Fruit fly (Drosophila melanogaster) whole organism, embryonic: Measurements from ENCODE around the gene CG42554.

Experiments
- Aef1 ChIP-seq: fragments of 200-800 bp; sonication (Bioruptor generic); IDR thresholded peaks from 3 replicates; pipeline ENCODE4 v1.3.6; 2022; ENCODE audit warnings: missing biosample characterization, missing genetic modification characterization
- Atf-2 ChIP-seq: fragments of 200-800 bp; sonication (Bioruptor generic); optimal IDR thresholded peaks from 2 replicates; lab custom pipeline; 2016; ENCODE audit warnings: missing biosample characterization, missing genetic modification characterization
- B-H2 ChIP-seq: fragments of 200-800 bp; sonication (Bioruptor generic); optimal IDR thresholded peaks from 2 replicates; lab custom pipeline; 2018; ENCODE audit warnings: missing biosample characterization, mild to moderate bottlenecking, missing genetic modification characterization
- CG10267 ChIP-seq: fragments of 200-800 bp; sonication (Bioruptor generic); optimal IDR thresholded peaks from 2 replicates; lab custom pipeline; 2018; ENCODE audit warnings: missing biosample characterization, mild to moderate bottlenecking, missing genetic modification characterization, moderate library complexity
- CG10431 ChIP-seq: fragments of 200-800 bp; sonication (Bioruptor generic); optimal IDR thresholded peaks from 3 replicates; lab custom pipeline; 2018; ENCODE audit warnings: missing biosample characterization, mild to moderate bottlenecking, missing genetic modification characterization
- CG11398 ChIP-seq: fragments of 200-800 bp; sonication (Bioruptor generic); optimal IDR thresholded peaks from 2 replicates; lab custom pipeline; 2016; ENCODE audit warnings: missing biosample characterization, missing genetic modification characterization
- CG11504 ChIP-seq: fragments of 200-800 bp; sonication (Bioruptor generic); optimal IDR thresholded peaks from 3 replicates; lab custom pipeline; 2019; ENCODE audit warnings: missing biosample characterization, mild to moderate bottlenecking, missing genetic modification characterization, moderate library complexity
- CG11560 ChIP-seq: fragments of 200-800 bp; sonication (Bioruptor generic); IDR thresholded peaks from 3 replicates; pipeline ENCODE4 v1.3.6; 2022; ENCODE audit warnings: missing biosample characterization, missing genetic modification characterization
- CG12744 ChIP-seq: fragments of 200-800 bp; sonication (Bioruptor generic); optimal IDR thresholded peaks from 2 replicates; lab custom pipeline; 2016; ENCODE audit warnings: missing biosample characterization, missing genetic modification characterization
- CG14050 ChIP-seq: fragments of 200-800 bp; sonication (Bioruptor generic); IDR thresholded peaks from 3 replicates; pipeline ENCODE4 v1.3.6; 2022; ENCODE audit warnings: missing biosample characterization, missing genetic modification characterization
- CG14667 ChIP-seq: fragments of 200-800 bp; sonication (Bioruptor generic); IDR thresholded peaks from 2 replicates; pipeline ENCODE4 v1.3.6; 2022; ENCODE audit warnings: missing biosample characterization, missing genetic modification characterization
- CG14710 ChIP-seq: fragments of 200-800 bp; sonication (Bioruptor generic); optimal IDR thresholded peaks from 3 replicates; lab custom pipeline; 2019; ENCODE audit warnings: missing biosample characterization, mild to moderate bottlenecking, missing genetic modification characterization, moderate library complexity
- CG15514 ChIP-seq: fragments of 200-800 bp; sonication (Bioruptor generic); optimal IDR thresholded peaks from 3 replicates; lab custom pipeline; 2017; ENCODE audit warnings: missing biosample characterization, missing genetic modification characterization, mild to moderate bottlenecking, moderate library complexity, missing genetic modification reagents
- CG15601 ChIP-seq: fragments of 200-800 bp; sonication (Bioruptor generic); optimal IDR thresholded peaks from 3 replicates; lab custom pipeline; 2019; ENCODE audit warnings: missing biosample characterization, mild to moderate bottlenecking, missing genetic modification characterization, moderate library complexity
- CG17568 ChIP-seq: fragments of 200-800 bp; sonication (Bioruptor generic); optimal IDR thresholded peaks from 2 replicates; lab custom pipeline; 2018; ENCODE audit warnings: missing biosample characterization, mild to moderate bottlenecking, missing genetic modification characterization, moderate library complexity
- CG18619 ChIP-seq: fragments of 200-800 bp; sonication (Bioruptor generic); optimal IDR thresholded peaks from 3 replicates; lab custom pipeline; 2017; ENCODE audit warnings: missing biosample characterization, mild to moderate bottlenecking, missing genetic modification characterization
- CG3838 ChIP-seq: fragments of 200-800 bp; sonication (Bioruptor generic); optimal IDR thresholded peaks from 3 replicates; lab custom pipeline; 2016; ENCODE audit warnings: missing biosample characterization, missing genetic modification characterization
- CG43689 ChIP-seq: fragments of 200-800 bp; sonication (Bioruptor generic); IDR thresholded peaks from 2 replicates; pipeline ENCODE4 v1.3.6; 2022; ENCODE audit warnings: missing biosample characterization, missing genetic modification characterization
- CG6254 ChIP-seq: fragments of 200-800 bp; sonication (Bioruptor generic); optimal IDR thresholded peaks from 3 replicates; lab custom pipeline; 2017; ENCODE audit warnings: mild to moderate bottlenecking, missing biosample characterization, missing genetic modification reagents, missing genetic modification characterization
- CG6272 ChIP-seq: fragments of 200-800 bp; sonication (Bioruptor generic); IDR thresholded peaks from 2 replicates; pipeline ENCODE4 v1.3.6; 2022; ENCODE audit warnings: missing biosample characterization, missing genetic modification characterization
- CG6683 ChIP-seq: fragments of 200-800 bp; sonication (Bioruptor generic); optimal IDR thresholded peaks from 2 replicates; lab custom pipeline; 2017; ENCODE audit warnings: missing biosample characterization, mild to moderate bottlenecking, missing genetic modification characterization, missing genetic modification reagents
- CG7357 ChIP-seq: fragments of 200-800 bp; sonication (Bioruptor generic); IDR thresholded peaks from 3 replicates; pipeline ENCODE4 v1.3.6; 2022; ENCODE audit warnings: missing biosample characterization, missing genetic modification characterization
- CG9932 ChIP-seq: fragments of 200-800 bp; sonication (Bioruptor generic); IDR thresholded peaks from 2 replicates; pipeline ENCODE4 v1.3.6; 2022; ENCODE audit warnings: missing biosample characterization, missing genetic modification characterization
- Dad ChIP-seq: fragments of 200-800 bp; sonication (Bioruptor generic); optimal IDR thresholded peaks from 3 replicates; lab custom pipeline; 2016; ENCODE audit warnings: missing biosample characterization, missing genetic modification characterization
- Doc3 ChIP-seq: fragments of 200-800 bp; sonication (Bioruptor generic); IDR thresholded peaks from 3 replicates; pipeline ENCODE4 v1.3.6; 2022; ENCODE audit warnings: missing biosample characterization, missing genetic modification characterization; ENCODE audit not compliant: partially characterized antibody
- Mad ChIP-seq: fragments of 200-800 bp; sonication (Bioruptor generic); optimal IDR thresholded peaks from 2 replicates; lab custom pipeline; 2016; ENCODE audit warnings: missing biosample characterization, missing genetic modification characterization
- Max ChIP-seq: fragments of 200-800 bp; sonication (Bioruptor generic); optimal IDR thresholded peaks from 2 replicates; lab custom pipeline; 2016; ENCODE audit warnings: missing biosample characterization, mild to moderate bottlenecking, missing genetic modification characterization
- Meics ChIP-seq: fragments of 200-800 bp; sonication (Bioruptor generic); optimal IDR thresholded peaks from 2 replicates; lab custom pipeline; 2017; ENCODE audit warnings: missing biosample characterization, mild to moderate bottlenecking, missing genetic modification characterization
- Mrtf ChIP-seq: fragments of 200-800 bp; sonication (Bioruptor generic); IDR thresholded peaks from 3 replicates; pipeline ENCODE4 v1.3.6; 2022; ENCODE audit warnings: missing biosample characterization, missing genetic modification characterization
- NK7.1 ChIP-seq: fragments of 200-800 bp; sonication (Bioruptor generic); optimal IDR thresholded peaks from 3 replicates; lab custom pipeline; 2016; ENCODE audit warnings: missing biosample characterization, missing genetic modification characterization
- NfI ChIP-seq: fragments of 200-800 bp; sonication (Bioruptor generic); optimal IDR thresholded peaks from 3 replicates; lab custom pipeline; 2018; ENCODE audit warnings: missing biosample characterization, mild to moderate bottlenecking, missing genetic modification characterization, moderate library complexity
- Sox100B ChIP-seq: fragments of 200-800 bp; sonication (Bioruptor generic); optimal IDR thresholded peaks from 3 replicates; lab custom pipeline; 2018; ENCODE audit warnings: missing biosample characterization, mild to moderate bottlenecking, missing genetic modification characterization
- Taf1 ChIP-seq: fragments of 200-800 bp; sonication (Bioruptor generic); IDR thresholded peaks from 2 replicates; pipeline ENCODE4 v1.3.6; 2022; ENCODE audit warnings: missing biosample characterization, missing genetic modification characterization
- corto ChIP-seq: fragments of 200-800 bp; sonication (Bioruptor generic); optimal IDR thresholded peaks from 2 replicates; lab custom pipeline; 2016; ENCODE audit warnings: missing biosample characterization, mild to moderate bottlenecking, missing genetic modification characterization, moderate library complexity
- crol ChIP-seq: fragments of 200-800 bp; sonication (Bioruptor generic); IDR thresholded peaks from 2 replicates; pipeline ENCODE4 v1.3.6; 2022; ENCODE audit warnings: missing biosample characterization, missing genetic modification characterization
- danr ChIP-seq: fragments of 200-800 bp; sonication (Bioruptor generic); IDR thresholded peaks from 2 replicates; pipeline ENCODE4 v1.3.6; 2022; ENCODE audit warnings: missing biosample characterization, missing genetic modification characterization
- dpn ChIP-seq, 2 experiments: fragments of 200-800 bp; sonication (Bioruptor generic); optimal IDR thresholded peaks; 3 replicates each; lab custom pipeline; 2016; ENCODE audit warnings: missing biosample characterization in 2 of 2, missing genetic modification characterization in 2 of 2
- hb ChIP-seq: fragments of 200-800 bp; sonication (Bioruptor generic); IDR thresholded peaks from 3 replicates; pipeline ENCODE4 v1.3.6; 2022; ENCODE audit warnings: missing biosample characterization, missing genetic modification characterization; ENCODE audit not compliant: partially characterized antibody
- kay ChIP-seq: fragments of 200-800 bp; sonication (Bioruptor generic); optimal IDR thresholded peaks from 2 replicates; lab custom pipeline; 2016; ENCODE audit warnings: missing biosample characterization, missing genetic modification characterization
- knrl ChIP-seq: fragments of 200-800 bp; sonication (Bioruptor generic); IDR thresholded peaks from 3 replicates; pipeline ENCODE4 v1.3.6; 2022; ENCODE audit warnings: missing biosample characterization, missing genetic modification characterization; ENCODE audit not compliant: partially characterized antibody
- lbe ChIP-seq: fragments of 200-800 bp; sonication (Bioruptor generic); optimal IDR thresholded peaks from 2 replicates; lab custom pipeline; 2016; ENCODE audit warnings: missing biosample characterization, mild to moderate bottlenecking, missing genetic modification characterization
- mld ChIP-seq: fragments of 200-800 bp; sonication (Bioruptor generic); IDR thresholded peaks from 3 replicates; pipeline ENCODE4 v1.3.6; 2022; ENCODE audit warnings: missing biosample characterization, missing genetic modification characterization; ENCODE audit not compliant: partially characterized antibody
- org-1 ChIP-seq: fragments of 200-800 bp; sonication (Bioruptor generic); optimal IDR thresholded peaks from 2 replicates; lab custom pipeline; 2017; ENCODE audit warnings: missing biosample characterization, missing genetic modification characterization
- ro ChIP-seq: fragments of 200-800 bp; sonication (Bioruptor generic); IDR thresholded peaks from 2 replicates; pipeline ENCODE4 v1.3.6; 2022; ENCODE audit warnings: missing biosample characterization, missing genetic modification characterization
- sc ChIP-seq, 3 experiments: fragments of >200 bp in 2 of 3; fragments of 200-800 bp in 1 of 3; sonication (Bioruptor generic) in 1 of 3; optimal IDR thresholded peaks; 2 replicates in 2 of 3; 3 replicates in 1 of 3; lab custom pipeline; 2017; ENCODE audit warnings: mild to moderate bottlenecking in 1 of 3, missing biosample characterization in 1 of 3, missing genetic modification characterization in 1 of 3, missing genetic modification reagents in 1 of 3
- sima ChIP-seq: fragments of 200-800 bp; sonication (Bioruptor generic); optimal IDR thresholded peaks from 2 replicates; lab custom pipeline; 2016; ENCODE audit warnings: missing biosample characterization, missing genetic modification characterization
- tgo ChIP-seq: fragments of 200-800 bp; sonication (Bioruptor generic); IDR thresholded peaks from 3 replicates; pipeline ENCODE4 v1.3.6; 2022; ENCODE audit warnings: missing biosample characterization, missing genetic modification characterization
- tx ChIP-seq: fragments of 200-800 bp; sonication (Bioruptor generic); optimal IDR thresholded peaks from 2 replicates; lab custom pipeline; 2016; ENCODE audit warnings: missing biosample characterization, missing genetic modification characterization

Gene CG42554

DNA sequence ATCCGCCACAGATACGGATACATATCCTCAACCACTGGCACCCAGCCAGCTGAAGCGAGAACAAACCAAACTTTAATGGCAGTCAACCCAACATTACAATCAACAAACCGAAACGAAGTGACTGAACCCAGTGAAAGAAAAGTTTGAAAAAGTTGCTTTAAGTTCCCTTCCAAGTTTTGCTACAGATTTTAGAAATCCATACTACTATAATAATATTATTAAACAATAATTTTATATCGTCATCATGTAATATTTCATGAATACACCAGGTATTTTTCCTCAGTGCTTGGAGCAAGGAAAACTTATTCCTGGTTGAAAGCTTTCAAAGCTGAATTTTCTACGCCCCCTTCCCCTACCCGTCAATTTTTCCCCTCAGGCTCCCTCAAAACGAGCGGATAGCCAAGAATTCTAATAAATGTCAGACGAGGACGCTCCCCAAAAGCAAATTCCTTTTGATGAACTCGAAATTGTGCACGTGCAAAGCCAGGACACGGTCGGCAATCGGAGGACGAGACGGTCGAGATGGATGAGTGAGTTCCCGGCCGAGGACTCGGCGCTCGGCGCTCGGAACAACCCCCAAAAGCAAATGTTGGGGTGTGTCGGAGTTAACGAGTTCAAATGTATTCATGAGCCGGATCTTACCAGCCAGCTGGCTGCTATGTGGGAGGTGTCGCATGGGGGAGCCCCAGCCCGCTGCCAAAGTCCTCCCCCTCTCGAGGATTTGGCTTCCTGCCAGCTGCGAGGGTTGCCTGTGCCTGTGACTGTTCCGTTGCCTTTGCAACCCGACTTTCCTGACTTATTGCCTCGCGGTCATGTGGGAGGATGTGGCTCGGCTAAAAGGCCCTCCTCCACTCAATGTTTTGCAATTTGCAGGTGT is 38.3 kb upstream of the CG42554 start (continued):
- TF ChIP-seq Sox100B (GFP tag; lab: Kevin White, UChicago): peak; percentile 63
- no peak for TF ChIP-seq CG43689 (GFP tag; lab: Robert Waterston, UW)
- peak; percentile 33 for TF ChIP-seq CG14710 (tag; lab: Kevin White, UChicago)
- no peak for TF ChIP-seq CG12744 (GFP tag; lab: Kevin White, UChicago)
- peak; percentile 5 for TF ChIP-seq kay (GFP tag; lab: Kevin White, UChicago)
- TF ChIP-seq CG18619 (GFP tag; lab: Kevin White, UChicago): no peak
- no peak for TF ChIP-seq CG17568 (GFP tag; lab: Kevin White, UChicago)
- no peak for TF ChIP-seq CG9932 (GFP tag; lab: Robert Waterston, UW)
- peak; percentile 73 for TF ChIP-seq CG15514 (GFP tag; lab: Kevin White, UChicago)
- TF ChIP-seq Taf1 (GFP tag; lab: Robert Waterston, UW): peak; percentile 45; the same call in 1 of the 2 replicates
- TF ChIP-seq Doc3 (GFP tag; lab: Robert Waterston, UW): no peak
- no peak for TF ChIP-seq mld (GFP tag; lab: Robert Waterston, UW)
- peak; percentile 44; the same call in 1 of the 2 replicates for TF ChIP-seq CG6272 (GFP tag; lab: Robert Waterston, UW)
- TF ChIP-seq tgo (GFP tag; lab: Robert Waterston, UW): peak; percentile 71; the same call in 2 of the 3 replicates
- TF ChIP-seq danr (GFP tag; lab: Robert Waterston, UW): no peak
- no peak for TF ChIP-seq sima (GFP tag; lab: Kevin White, UChicago)
- TF ChIP-seq CG15601 (tag; lab: Kevin White, UChicago): peak; percentile 49
- no peak for TF ChIP-seq Dad
- TF ChIP-seq Mrtf (GFP tag; lab: Robert Waterston, UW): 0 out of 3 replicates have a peak, but pooled peaks have one; percentile 22
- TF ChIP-seq knrl (GFP tag; lab: Robert Waterston, UW): no peak
- TF ChIP-seq CG11504 (tag; lab: Kevin White, UChicago): peak; percentile 82
- no peak for TF ChIP-seq CG3838 (GFP tag; lab: Kevin White, UChicago)
- TF ChIP-seq CG6683 (GFP tag; lab: Kevin White, UChicago): peak; percentile 63
- peak; percentile 63 for TF ChIP-seq crol
- no peak for TF ChIP-seq Atf-2 (GFP tag; lab: Kevin White, UChicago)
- TF ChIP-seq CG10267 (tag; lab: Kevin White, UChicago): peak; percentile 52
- peak; percentile 73 for TF ChIP-seq Meics (GFP tag; lab: Kevin White, UChicago)
- peak; percentile 58; the same call in 1 of the 3 replicates for TF ChIP-seq CG7357 (GFP tag; lab: Robert Waterston, UW)
- TF ChIP-seq lbe (GFP tag; lab: Kevin White, UChicago): no peak
- no peak for TF ChIP-seq CG10431 (GFP tag; lab: Kevin White, UChicago)
- peak; percentile 55 for TF ChIP-seq Aef1
- peak; percentile 43 for TF ChIP-seq org-1 (GFP tag; lab: Kevin White, UChicago)
- peak; percentile 35 for TF ChIP-seq NfI
- no peak for TF ChIP-seq corto (GFP tag; lab: Kevin White, UChicago)
- TF ChIP-seq CG11398: no peak
- TF ChIP-seq CG6254 (GFP tag; lab: Kevin White, UChicago): peak; percentile 49
- TF ChIP-seq hb: no peak
- no peak for TF ChIP-seq B-H2
- TF ChIP-seq Max (GFP tag; lab: Kevin White, UChicago): peak; percentile 16
- no peak for TF ChIP-seq NK7.1 (GFP tag; lab: Kevin White, UChicago)
- no peak for TF ChIP-seq tx (GFP tag; lab: Kevin White, UChicago)
- no peak for TF ChIP-seq sc (optimal IDR thresholded peaks at IDR 0.05; lab: Kevin White, UChicago)
- no peak for TF ChIP-seq sc (GFP tag; optimal IDR thresholded peaks at IDR 0.05; lab: Kevin White, UChicago)
- TF ChIP-seq CG14050: peak; percentile 17; the same call in 1 of the 3 replicates
- TF ChIP-seq Mad (GFP tag; lab: Kevin White, UChicago): no peak
- no peak for TF ChIP-seq dpn (GFP tag; optimal IDR thresholded peaks at IDR 0.05; lab: Kevin White, UChicago)
- TF ChIP-seq CG14667 (GFP tag; lab: Robert Waterston, UW): peak; percentile 48; the same call in 1 of the 2 replicates
- TF ChIP-seq CG11560: 0 out of 3 replicates have a peak, but pooled peaks have one; percentile 45
- TF ChIP-seq ro (GFP tag; lab: Robert Waterston, UW): no peak
